Fruit fly (Drosophila melanogaster) whole organism, embryonic: ENCODE measurements around the gene CG14229.

Experiments
- ATbp ChIP-seq: fragments of 200-800 bp; sonication (Bioruptor generic); optimal IDR thresholded peaks from 2 replicates; lab custom pipeline; 2017; ENCODE audit warnings: missing biosample characterization, mild to moderate bottlenecking, missing genetic modification characterization, missing genetic modification reagents
- BEAF-32 ChIP-seq: fragments of 200-800 bp; sonication (Bioruptor generic); optimal IDR thresholded peaks from 3 replicates; lab custom pipeline; 2017; ENCODE audit warnings: missing biosample characterization, missing genetic modification characterization, mild to moderate bottlenecking, moderate library complexity, missing genetic modification reagents
- C15 ChIP-seq: fragments of 200-800 bp; sonication (Bioruptor generic); IDR thresholded peaks from 3 replicates; pipeline ENCODE4 v1.3.6; 2022; ENCODE audit warnings: missing biosample characterization, missing genetic modification characterization
- CG11456 ChIP-seq: fragments of 200-800 bp; sonication (Bioruptor generic); IDR thresholded peaks from 3 replicates; pipeline ENCODE4 v1.3.6; 2022; ENCODE audit warnings: missing biosample characterization, missing genetic modification characterization
- CG11560 ChIP-seq: fragments of 200-800 bp; sonication (Bioruptor generic); IDR thresholded peaks from 3 replicates; pipeline ENCODE4 v1.3.6; 2022; ENCODE audit warnings: missing biosample characterization, missing genetic modification characterization
- CG11696 ChIP-seq: fragments of 200-800 bp; sonication (Bioruptor generic); IDR thresholded peaks from 2 replicates; pipeline ENCODE4 v1.3.6; 2022; ENCODE audit warnings: missing biosample characterization, missing genetic modification characterization
- CG13287 ChIP-seq: fragments of 200-800 bp; sonication (Bioruptor generic); IDR thresholded peaks from 2 replicates; pipeline ENCODE4 v1.3.6; 2022; ENCODE audit warnings: missing biosample characterization, missing genetic modification characterization; ENCODE audit not compliant: partially characterized antibody
- CG15696 ChIP-seq: fragments of 200-800 bp; sonication (Bioruptor generic); optimal IDR thresholded peaks from 2 replicates; lab custom pipeline; 2019; ENCODE audit warnings: missing biosample characterization, mild to moderate bottlenecking, missing genetic modification characterization, moderate library complexity
- CG16813 ChIP-seq: fragments of 200-800 bp; sonication (Bioruptor generic); IDR thresholded peaks from 3 replicates; pipeline ENCODE4 v1.3.6; 2022; ENCODE audit warnings: missing biosample characterization, missing genetic modification characterization; ENCODE audit not compliant: partially characterized antibody
- CG17186 ChIP-seq: fragments of 200-800 bp; sonication (Bioruptor generic); optimal IDR thresholded peaks from 3 replicates; lab custom pipeline; 2017; ENCODE audit warnings: missing biosample characterization, missing genetic modification reagents, missing genetic modification characterization
- CG17328 ChIP-seq: fragments of 200-800 bp; sonication (Bioruptor generic); IDR thresholded peaks from 2 replicates; pipeline ENCODE4 v1.3.6; 2022; ENCODE audit warnings: missing biosample characterization, missing genetic modification characterization
- CG18599 ChIP-seq: fragments of 200-800 bp; sonication (Bioruptor generic); optimal IDR thresholded peaks from 3 replicates; lab custom pipeline; 2017; ENCODE audit warnings: missing biosample characterization, missing genetic modification characterization, mild to moderate bottlenecking, moderate library complexity, missing genetic modification reagents
- CG3163 ChIP-seq: fragments of 200-800 bp; sonication (Bioruptor generic); optimal IDR thresholded peaks from 3 replicates; lab custom pipeline; 2016; ENCODE audit warnings: missing biosample characterization, missing genetic modification characterization
- CG33557 ChIP-seq: fragments of 200-800 bp; sonication (Bioruptor generic); optimal IDR thresholded peaks from 2 replicates; lab custom pipeline; 2019; ENCODE audit warnings: missing biosample characterization, mild to moderate bottlenecking, missing genetic modification characterization, moderate library complexity
- CG4424 ChIP-seq: fragments of 200-800 bp; sonication (Bioruptor generic); optimal IDR thresholded peaks from 3 replicates; lab custom pipeline; 2016; ENCODE audit warnings: missing biosample characterization, missing genetic modification characterization
- CG6683 ChIP-seq: fragments of 200-800 bp; sonication (Bioruptor generic); optimal IDR thresholded peaks from 2 replicates; lab custom pipeline; 2017; ENCODE audit warnings: missing biosample characterization, mild to moderate bottlenecking, missing genetic modification characterization, missing genetic modification reagents
- CG6765 ChIP-seq: fragments of 200-800 bp; sonication (Bioruptor generic); optimal IDR thresholded peaks from 3 replicates; lab custom pipeline; 2017; ENCODE audit warnings: missing biosample characterization, mild to moderate bottlenecking, missing genetic modification characterization
- CG8089 ChIP-seq: fragments of 200-800 bp; sonication (Bioruptor generic); optimal IDR thresholded peaks from 3 replicates; lab custom pipeline; 2016; ENCODE audit warnings: missing biosample characterization, missing genetic modification characterization
- CG8281 ChIP-seq: fragments of 200-800 bp; sonication (Bioruptor generic); optimal IDR thresholded peaks from 2 replicates; lab custom pipeline; 2018; ENCODE audit warnings: missing biosample characterization, mild to moderate bottlenecking, missing genetic modification characterization, moderate library complexity
- CG8765 ChIP-seq: fragments of 200-800 bp; sonication (Bioruptor generic); IDR thresholded peaks from 2 replicates; pipeline ENCODE4 v1.3.6; 2022; ENCODE audit warnings: missing biosample characterization, missing genetic modification characterization
- CG9609 ChIP-seq: fragments of 200-800 bp; sonication (Bioruptor generic); optimal IDR thresholded peaks from 3 replicates; lab custom pipeline; 2016; ENCODE audit warnings: missing biosample characterization, missing genetic modification characterization
- Dbx ChIP-seq: fragments of 200-800 bp; sonication (Bioruptor generic); IDR thresholded peaks from 3 replicates; pipeline ENCODE4 v1.3.6; 2022; ENCODE audit warnings: missing biosample characterization, missing genetic modification characterization
- HHEX ChIP-seq: fragments of 200-800 bp; sonication (Bioruptor generic); optimal IDR thresholded peaks from 3 replicates; lab custom pipeline; 2017; ENCODE audit warnings: missing biosample characterization, mild to moderate bottlenecking, missing genetic modification characterization, missing genetic modification reagents
- Hr3 ChIP-seq: fragments of 200-800 bp; sonication (Bioruptor generic); optimal IDR thresholded peaks from 3 replicates; lab custom pipeline; 2016; ENCODE audit warnings: missing biosample characterization, missing genetic modification characterization
- Hsf ChIP-seq: fragments of 200-800 bp; sonication (Bioruptor generic); optimal IDR thresholded peaks from 3 replicates; lab custom pipeline; 2016; ENCODE audit warnings: missing biosample characterization, missing genetic modification characterization
- Max ChIP-seq: fragments of 200-800 bp; sonication (Bioruptor generic); optimal IDR thresholded peaks from 2 replicates; lab custom pipeline; 2016; ENCODE audit warnings: missing biosample characterization, mild to moderate bottlenecking, missing genetic modification characterization
- Meics ChIP-seq: fragments of 200-800 bp; sonication (Bioruptor generic); optimal IDR thresholded peaks from 2 replicates; lab custom pipeline; 2017; ENCODE audit warnings: missing biosample characterization, mild to moderate bottlenecking, missing genetic modification characterization
- Myb ChIP-seq: fragments of 200-800 bp; sonication (Bioruptor generic); optimal IDR thresholded peaks from 2 replicates; lab custom pipeline; 2016; ENCODE audit warnings: missing biosample characterization, missing genetic modification characterization
- Oli ChIP-seq: fragments of 200-800 bp; sonication (Bioruptor generic); optimal IDR thresholded peaks from 2 replicates; lab custom pipeline; 2018; ENCODE audit warnings: missing biosample characterization, mild to moderate bottlenecking, missing genetic modification characterization, moderate library complexity
- Ssrp ChIP-seq: fragments of 200-800 bp; sonication (Bioruptor generic); optimal IDR thresholded peaks from 2 replicates; lab custom pipeline; 2018; ENCODE audit warnings: missing biosample characterization, mild to moderate bottlenecking, missing genetic modification characterization, moderate library complexity
- Taf1 ChIP-seq: fragments of 200-800 bp; sonication (Bioruptor generic); IDR thresholded peaks from 2 replicates; pipeline ENCODE4 v1.3.6; 2022; ENCODE audit warnings: missing biosample characterization, missing genetic modification characterization
- ap ChIP-seq: fragments of 200-800 bp; sonication (Bioruptor generic); IDR thresholded peaks from 2 replicates; pipeline ENCODE4 v1.3.6; 2022; ENCODE audit warnings: missing biosample characterization, missing genetic modification characterization
- bcd ChIP-seq: fragments of 200-800 bp; sonication (Bioruptor generic); optimal IDR thresholded peaks from 2 replicates; lab custom pipeline; 2017; ENCODE audit warnings: missing biosample characterization, mild to moderate bottlenecking, missing genetic modification characterization
- chif ChIP-seq, 2 experiments: fragments of 200-800 bp; sonication (Bioruptor generic); optimal IDR thresholded peaks; 3 replicates each; lab custom pipeline; 2016; ENCODE audit warnings: missing biosample characterization in 2 of 2, missing genetic modification characterization in 2 of 2
- crc ChIP-seq: fragments of 200-800 bp; sonication (Bioruptor generic); optimal IDR thresholded peaks from 2 replicates; lab custom pipeline; 2016; ENCODE audit warnings: missing biosample characterization, missing genetic modification characterization
- crp ChIP-seq, 2 experiments: fragments of 200-800 bp; sonication (Bioruptor generic); optimal IDR thresholded peaks; 2 replicates in 1 of 2; 3 replicates in 1 of 2; lab custom pipeline; 2017; ENCODE audit warnings: missing biosample characterization in 2 of 2, missing genetic modification characterization in 2 of 2, mild to moderate bottlenecking in 1 of 2, moderate library complexity in 1 of 2
- da ChIP-seq: fragments of 200-800 bp; sonication (Bioruptor generic); optimal IDR thresholded peaks from 2 replicates; lab custom pipeline; 2016; ENCODE audit warnings: missing biosample characterization, missing genetic modification characterization
- dimm ChIP-seq: fragments of 200-800 bp; sonication (Bioruptor generic); IDR thresholded peaks from 2 replicates; pipeline ENCODE4 v1.3.6; 2022; ENCODE audit warnings: missing biosample characterization, missing genetic modification characterization
- knrl ChIP-seq: fragments of 200-800 bp; sonication (Bioruptor generic); IDR thresholded peaks from 3 replicates; pipeline ENCODE4 v1.3.6; 2022; ENCODE audit warnings: missing biosample characterization, missing genetic modification characterization; ENCODE audit not compliant: partially characterized antibody
- lola ChIP-seq, 3 experiments: fragments of >200 bp in 2 of 3; fragments of 200-800 bp in 1 of 3; sonication (Bioruptor generic) in 1 of 3; optimal IDR thresholded peaks; 2 replicates each; lab custom pipeline; 2017 to 2019; ENCODE audit warnings: missing biosample characterization in 3 of 3, missing genetic modification characterization in 3 of 3, mild to moderate bottlenecking in 1 of 3, moderate library complexity in 1 of 3
- luna ChIP-seq: fragments of 200-800 bp; sonication (Bioruptor generic); optimal IDR thresholded peaks from 2 replicates; lab custom pipeline; 2016; ENCODE audit warnings: missing biosample characterization, missing genetic modification characterization
- sim ChIP-seq: fragments of 200-800 bp; sonication (Bioruptor generic); IDR thresholded peaks from 2 replicates; pipeline ENCODE4 v1.3.6; 2022; ENCODE audit warnings: missing biosample characterization, missing genetic modification characterization
- sima ChIP-seq: fragments of 200-800 bp; sonication (Bioruptor generic); optimal IDR thresholded peaks from 2 replicates; lab custom pipeline; 2016; ENCODE audit warnings: missing biosample characterization, missing genetic modification characterization
- tgo ChIP-seq: fragments of 200-800 bp; sonication (Bioruptor generic); IDR thresholded peaks from 3 replicates; pipeline ENCODE4 v1.3.6; 2022; ENCODE audit warnings: missing biosample characterization, missing genetic modification characterization
- tna ChIP-seq: fragments of 200-800 bp; sonication (Bioruptor generic); IDR thresholded peaks from 2 replicates; pipeline ENCODE4 v1.3.6; 2022; ENCODE audit warnings: missing biosample characterization, missing genetic modification characterization; ENCODE audit not compliant: partially characterized antibody
- toy ChIP-seq: fragments of 200-800 bp; sonication (Bioruptor generic); IDR thresholded peaks from 2 replicates; pipeline ENCODE4 v1.3.6; 2022; ENCODE audit warnings: missing biosample characterization, missing genetic modification characterization
- tx ChIP-seq: fragments of 200-800 bp; sonication (Bioruptor generic); optimal IDR thresholded peaks from 2 replicates; lab custom pipeline; 2016; ENCODE audit warnings: missing biosample characterization, missing genetic modification characterization
- usp ChIP-seq: fragments of >200 bp; optimal IDR thresholded peaks from 2 replicates; lab custom pipeline; 2017; ENCODE audit warnings: missing biosample characterization, missing genetic modification characterization
- yki ChIP-seq: fragments of >200 bp; optimal IDR thresholded peaks from 3 replicates; lab custom pipeline; 2018
- zfh2 ChIP-seq: fragments of 200-800 bp; sonication (Bioruptor generic); optimal IDR thresholded peaks from 2 replicates; lab custom pipeline; 2016; ENCODE audit warnings: missing biosample characterization, missing genetic modification characterization

CG14229 gene

DNA sequence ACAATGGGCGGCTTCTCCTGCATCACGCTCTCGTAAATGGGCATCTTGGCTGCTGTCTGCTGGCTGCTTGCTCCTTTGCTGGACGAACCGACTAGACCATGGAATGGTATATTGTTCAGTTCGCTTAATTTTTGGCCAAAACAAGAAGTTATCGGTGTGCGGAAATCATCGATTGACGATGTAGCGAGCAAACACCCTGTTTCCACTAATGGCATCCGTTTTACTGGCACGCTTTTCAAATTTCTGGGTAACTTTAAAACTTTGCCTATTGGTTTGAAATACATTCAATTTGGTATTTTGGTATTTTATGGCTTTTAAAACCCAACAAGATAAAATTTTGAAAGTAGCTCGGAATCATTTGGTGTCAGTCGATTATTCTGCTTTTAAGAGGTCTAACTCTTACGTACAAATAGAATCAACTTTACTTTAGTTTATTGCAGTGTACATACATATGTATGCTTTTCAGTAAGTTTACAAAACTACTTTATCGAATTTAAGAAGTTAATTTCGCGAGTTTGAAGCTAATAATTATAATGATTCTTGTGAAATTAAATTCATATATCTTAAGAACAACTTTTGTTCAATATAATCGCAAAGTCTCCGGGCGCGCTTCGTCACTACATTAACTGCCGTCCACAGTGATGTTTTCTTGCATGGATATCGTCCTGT, 49.0 kb downstream of the CG14229 start, which contains the start of gene Arp10 (continued):
- TF ChIP-seq CG11456 (peak; percentile 52; the same call in 1 of the 3 replicates), Oli (tag; lab: Kevin White, UChicago) (no peak), CG8089 (no peak), Dbx (GFP tag; lab: Robert Waterston, UW) (no peak), Meics (peak; percentile 82), CG6765 (GFP tag; lab: Kevin White, UChicago) (no peak), CG17328 (GFP tag; lab: Robert Waterston, UW) (no peak), zfh2 (peak; percentile 14), crc (GFP tag; lab: Kevin White, UChicago) (no peak), CG16813 (GFP tag; lab: Robert Waterston, UW) (peak; percentile 60; the same call in 2 of the 3 replicates), Hr3 (GFP tag; lab: Kevin White, UChicago) (no peak), knrl (peak; percentile 46; the same call in 2 of the 3 replicates), BEAF-32 (peak; percentile 62), tna (no peak), ATbp (GFP tag; lab: Kevin White, UChicago) (no peak), CG33557 (GFP tag; lab: Kevin White, UChicago) (peak; percentile 2), Taf1 (GFP tag; lab: Robert Waterston, UW) (no peak), sim (no peak), Hsf (GFP tag; lab: Kevin White, UChicago) (peak; percentile 22), lola (GFP tag; optimal IDR thresholded peaks at IDR 0.05; lab: Kevin White, UChicago) (peak in 2 of 3 experiments; percentile 3 to 81), tgo (GFP tag; lab: Robert Waterston, UW) (no peak), yki (lab: Kevin White, UChicago) (no peak), usp (GFP tag; lab: Kevin White, UChicago) (no peak), sima (GFP tag; lab: Kevin White, UChicago) (no peak), ap (no peak), bcd (GFP tag; lab: Kevin White, UChicago) (no peak), CG11560 (tag; lab: Robert Waterston, UW) (no peak), luna (GFP tag; lab: Kevin White, UChicago) (no peak), Ssrp (no peak), Max (GFP tag; lab: Kevin White, UChicago) (no peak), CG13287 (peak; percentile 67), HHEX (GFP tag; lab: Kevin White, UChicago) (no peak), CG17186 (GFP tag; lab: Kevin White, UChicago) (peak; percentile 44), CG4424 (peak; percentile 1), crp (GFP tag; optimal IDR thresholded peaks at IDR 0.05; lab: Kevin White, UChicago) (no peak), CG11696 (GFP tag; lab: Robert Waterston, UW) (no peak), CG8281 (no peak), da (GFP tag; lab: Kevin White, UChicago) (no peak), tx (no peak), CG18599 (GFP tag; lab: Kevin White, UChicago) (no peak), CG3163 (peak; percentile 23), chif (GFP tag; optimal IDR thresholded peaks at IDR 0.05; lab: Kevin White, UChicago) (no peak), toy (GFP tag; lab: Robert Waterston, UW) (no peak), dimm (GFP tag; lab: Robert Waterston, UW) (no peak), CG6683 (GFP tag; lab: Kevin White, UChicago) (no peak), C15 (GFP tag; lab: Robert Waterston, UW) (no peak), CG8765 (no peak), CG9609 (GFP tag; lab: Kevin White, UChicago) (no peak), Myb (GFP tag; lab: Kevin White, UChicago) (peak; percentile 37), CG15696 (peak; percentile 13)
